Worm (Caenorhabditis elegans): ENCODE results near the gene B0432.7.

The B0432.7 gene

ce11 chrII:305645-306044, 31.9 kb upstream of the B0432.7 start, which contains the start of gene col-69:
TSS of gene col-69 (minus strand) at chrII:305745.
- no peak for TF ChIP-seq efl-1 (optimal IDR thresholded peaks at IDR 0.05)
- TF ChIP-seq efl-1 (GFP tag; optimal IDR thresholded peaks at IDR 0.05 in 1 of 2) = peak in 1 of 2 experiments; percentile 17
- no peak for TF ChIP-seq jun-1 (tag; optimal IDR thresholded peaks at IDR 0.05)

- no peak for TF ChIP-seq lin-39 (tag; optimal IDR thresholded peaks at IDR 0.05)
- no peak for TF ChIP-seq lin-35 (GFP tag; optimal IDR thresholded peaks at IDR 0.05)
- TF ChIP-seq ceh-8 (GFP tag; optimal IDR thresholded peaks at IDR 0.05) = no peak
- no peak for TF ChIP-seq dsc-1 (tag; optimal IDR thresholded peaks at IDR 0.05)
Observed at ce11 chrII:303927-304711, 30.3 kb upstream of the B0432.7 start.

ce11 chrII:300977-301772, 27.4 kb upstream of the B0432.7 start, which contains the start of gene K01A2.5:
TSS of gene K01A2.5 (plus strand) at chrII:301273.
- TF ChIP-seq alr-1 (tag; optimal IDR thresholded peaks at IDR 0.05; ENCODE audit: borderline replicate concordance) (no peak), fkh-8 (tag; optimal IDR thresholded peaks at IDR 0.05) (no peak), blmp-1 (tag; optimal IDR thresholded peaks at IDR 0.05) (peak; percentile 99), C16A3.4 (tag; optimal IDR thresholded peaks at IDR 0.05) (peak; percentile 2), lin-35 (GFP tag; optimal IDR thresholded peaks at IDR 0.05) (peak in 1 of 2 experiments; percentile 8), ama-1 (optimal IDR thresholded peaks at IDR 0.05) (no peak), lin-14 (GFP tag; optimal IDR thresholded peaks at IDR 0.05) (peak; percentile 79), mep-1 (tag; optimal IDR thresholded peaks at IDR 0.05) (peak; percentile 48), lir-3 (tag; optimal IDR thresholded peaks at IDR 0.05; ENCODE audit: poor library complexity) (peak; percentile 6), elt-3 (tag; optimal IDR thresholded peaks at IDR 0.05) (peak in 2 of 6 experiments; percentile 11 to 35), ceh-63 (GFP tag; optimal IDR thresholded peaks at IDR 0.05) (no peak), nhr-20 (tag; optimal IDR thresholded peaks at IDR 0.05) (peak; percentile 36), ceh-82 (tag; optimal IDR thresholded peaks at IDR 0.05) (peak in 1 of 3 experiments; percentile 1), nhr-85 (tag) (peak; percentile 91), elt-2 (tag; optimal IDR thresholded peaks at IDR 0.05) (no peak), rnt-1 (tag; optimal IDR thresholded peaks at IDR 0.05) (peak; percentile 7), fkh-10 (GFP tag; optimal IDR thresholded peaks at IDR 0.05) (no peak), dpl-1 (GFP tag; optimal IDR thresholded peaks at IDR 0.05) (peak in 1 of 3 experiments; percentile 2)

DNA sequence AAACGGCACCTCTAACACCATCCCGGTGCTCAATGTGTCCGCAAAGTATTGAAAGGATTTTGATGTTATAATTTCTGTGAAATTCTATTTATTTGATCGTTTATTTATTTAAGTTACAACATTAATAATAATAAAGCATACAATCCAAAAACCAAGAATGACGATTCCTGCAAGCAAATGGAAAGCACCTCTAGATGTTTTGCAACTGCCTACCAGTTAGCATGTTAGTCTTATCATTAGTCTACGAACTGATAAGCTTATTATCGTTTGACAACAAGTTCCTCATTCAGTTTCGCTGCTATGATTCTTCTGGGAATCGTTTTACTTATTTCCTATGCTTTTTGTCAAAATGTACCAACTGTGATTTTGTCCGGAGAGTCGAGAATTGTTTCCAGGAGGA, 25.9 kb upstream of the B0432.7 start, which contains the start of gene K01A2.6:
TSS of gene K01A2.6 (plus strand) at position 301 of the 400 bp plus-strand sequence.
- TF ChIP-seq F16B12.6 (tag; optimal IDR thresholded peaks at IDR 0.05) = no peak
- no peak for TF ChIP-seq mab-9 (GFP tag; IDR thresholded peaks at IDR 0.05)
- no peak for TF ChIP-seq dpl-1 (GFP tag; optimal IDR thresholded peaks at IDR 0.05)
- TF ChIP-seq grh-1 (GFP tag; IDR thresholded peaks at IDR 0.05) = no peak
- TF ChIP-seq egl-27 (tag; optimal IDR thresholded peaks at IDR 0.05) = no peak

- TF ChIP-seq unc-30 (tag; optimal IDR thresholded peaks at IDR 0.05) (no peak), ceh-90 (tag; optimal IDR thresholded peaks at IDR 0.05) (no peak), nhr-11 (tag; optimal IDR thresholded peaks at IDR 0.05) (no peak), tbx-2 (tag; optimal IDR thresholded peaks at IDR 0.05) (no peak), egl-13 (tag; optimal IDR thresholded peaks at IDR 0.05) (no peak), ets-5 (GFP tag; IDR thresholded peaks at IDR 0.05) (no peak)
Observed at ce11 chrII:296911-297440, 23.2 kb upstream of the B0432.7 start, which contains the start of the genes clec-117 and B0432.1. TSS of gene clec-117 (minus strand) at chrII:297011. TSS of gene B0432.1 (plus strand) at chrII:297390.

Data from whole organism, L1 larva.